Fruit fly (Drosophila melanogaster): ENCODE results near the gene CG4907.

- TF ChIP-seq CG12219 (GFP tag; optimal IDR thresholded peaks at IDR 0.05) (no peak), CG1529 (GFP tag; optimal IDR thresholded peaks at IDR 0.05) (no peak), CG5245 (GFP tag; optimal IDR thresholded peaks at IDR 0.05) (no peak), da (GFP tag; optimal IDR thresholded peaks at IDR 0.05) (no peak), odd (GFP tag; optimal IDR thresholded peaks at IDR 0.05) (no peak), CG9437 (GFP tag; optimal IDR thresholded peaks at IDR 0.05) (no peak), CG14860 (GFP tag; IDR thresholded peaks at IDR 0.05; ENCODE audit: partially characterized antibody) (no peak), pb (GFP tag; optimal IDR thresholded peaks at IDR 0.05) (no peak), lov (optimal IDR thresholded peaks at IDR 0.05) (no peak), lov (GFP tag; IDR thresholded peaks at IDR 0.05) (no peak), aop (GFP tag; IDR thresholded peaks at IDR 0.05) (no peak), Kr (GFP tag; optimal IDR thresholded peaks at IDR 0.05) (no peak)
Measured at dm6 chr3R:22751111-22751510, 40.5 kb upstream of the CG4907 start.

All from whole organism, embryonic.